Worm (Caenorhabditis elegans) whole organism, L1 larva: Measurements from ENCODE around the gene arrd-24.
A peak's percentile ranks its signal among the peaks of the same experiment; 100 is the strongest.

Experiments
- F16B12.6 ChIP-seq: fragments of 150-350 bp; optimal IDR thresholded peaks from 2 replicates; lab custom pipeline; 2014; ENCODE audit warnings: missing biosample characterization, missing genetic modification characterization
- alr-1 ChIP-seq: fragments of 200-800 bp; sonication (Bioruptor generic); optimal IDR thresholded peaks from 2 replicates; lab custom pipeline; 2018; ENCODE audit warnings: borderline replicate concordance, mild to moderate bottlenecking, missing genetic modification characterization, missing compliant biosample characterization
- ama-1 ChIP-seq: fragments of 150-350 bp; optimal IDR thresholded peaks from 2 replicates; lab custom pipeline; 2014
- blmp-1 ChIP-seq: fragments of 150-350 bp; optimal IDR thresholded peaks from 2 replicates; lab custom pipeline; 2014; ENCODE audit warnings: missing biosample characterization, missing genetic modification characterization
- ceh-63 ChIP-seq: fragments of 200-800 bp; sonication (Bioruptor generic); optimal IDR thresholded peaks from 2 replicates; lab custom pipeline; 2018; ENCODE audit warnings: mild to moderate bottlenecking, missing genetic modification characterization, missing compliant biosample characterization
- ceh-8 ChIP-seq: fragments of 200-800 bp; sonication (Bioruptor generic); optimal IDR thresholded peaks from 2 replicates; lab custom pipeline; 2018; ENCODE audit warnings: mild to moderate bottlenecking, missing genetic modification characterization, moderate library complexity, missing compliant biosample characterization
- ceh-82 ChIP-seq, 3 experiments: fragments of 150-350 bp in 1 of 3; sonication (generic microtip) in 2 of 3; optimal IDR thresholded peaks; 2 replicates each; lab custom pipeline; 2014 to 2017; ENCODE audit warnings: missing biosample characterization in 3 of 3, missing genetic modification characterization in 3 of 3
- ceh-88 ChIP-seq: fragments of 200-800 bp; sonication (Bioruptor generic); IDR thresholded peaks from 2 replicates; pipeline ENCODE4 v1.3.6; 2022; ENCODE audit warnings: missing genetic modification characterization, missing compliant biosample characterization
- ceh-90 ChIP-seq: sonication (generic microtip); optimal IDR thresholded peaks from 2 replicates; lab custom pipeline; 2016; ENCODE audit warnings: missing genetic modification characterization, missing compliant biosample characterization
- ces-1 ChIP-seq: fragments of 150-350 bp; optimal IDR thresholded peaks from 2 replicates; lab custom pipeline; 2014; ENCODE audit warnings: missing biosample characterization, missing genetic modification reagents, missing genetic modification characterization
- dsc-1 ChIP-seq: sonication (generic microtip); optimal IDR thresholded peaks from 2 replicates; lab custom pipeline; 2016; ENCODE audit warnings: mild to moderate bottlenecking, missing genetic modification characterization, missing compliant biosample characterization
- efl-1 ChIP-seq, 4 experiments: fragments of 150-350 bp; optimal IDR thresholded peaks in 3 of 4; peaks in 1 of 4; 1 replicate in 1 of 4; 2 replicates in 3 of 4; lab custom pipeline; 2014; ENCODE audit warnings: missing biosample characterization in 2 of 4, missing genetic modification characterization in 2 of 4, missing genetic modification reagents in 2 of 4
- efl-3 ChIP-seq: fragments of 200-800 bp; sonication (Bioruptor generic); optimal IDR thresholded peaks from 2 replicates; lab custom pipeline; 2018; ENCODE audit warnings: mild to moderate bottlenecking, missing genetic modification characterization, missing compliant biosample characterization
- elt-3 ChIP-seq, 6 experiments: fragments of 150-350 bp in 1 of 6; sonication (generic microtip); optimal IDR thresholded peaks; 2 replicates each; lab custom pipeline; 2017 to 2018; ENCODE audit warnings: missing biosample characterization in 6 of 6, missing genetic modification characterization in 6 of 6, inconsistent platforms in 1 of 6
- fkh-10 ChIP-seq: sonication (generic microtip); optimal IDR thresholded peaks from 2 replicates; lab custom pipeline; 2017; ENCODE audit warnings: missing biosample characterization, missing genetic modification reagents, missing genetic modification characterization
- fkh-8 ChIP-seq: sonication (generic microtip); optimal IDR thresholded peaks from 2 replicates; lab custom pipeline; 2016; ENCODE audit warnings: mild to moderate bottlenecking, missing genetic modification characterization, missing compliant biosample characterization
- fos-1 ChIP-seq: fragments of 150-350 bp; optimal IDR thresholded peaks from 2 replicates; lab custom pipeline; 2014; ENCODE audit warnings: missing biosample characterization, missing genetic modification characterization
- hlh-4 ChIP-seq: sonication (generic microtip); optimal IDR thresholded peaks from 2 replicates; lab custom pipeline; 2016; ENCODE audit warnings: mild to moderate bottlenecking, missing genetic modification characterization, missing compliant biosample characterization
- isw-1 ChIP-seq: fragments of 200-800 bp; sonication (Bioruptor generic); IDR thresholded peaks from 2 replicates; pipeline ENCODE4 v1.3.6; 2022; ENCODE audit warnings: missing genetic modification characterization, missing compliant biosample characterization
- lin-13 ChIP-seq: fragments of 150-350 bp; optimal IDR thresholded peaks from 2 replicates; lab custom pipeline; 2014; ENCODE audit warnings: missing biosample characterization, missing genetic modification reagents, missing genetic modification characterization
- lin-14 ChIP-seq: fragments of 200-800 bp; sonication (Bioruptor generic); optimal IDR thresholded peaks from 2 replicates; lab custom pipeline; 2018; ENCODE audit warnings: mild to moderate bottlenecking, missing genetic modification characterization, moderate library complexity, missing compliant biosample characterization
- lin-15B ChIP-seq: fragments of 150-350 bp; sonication (generic microtip); optimal IDR thresholded peaks from 3 replicates; lab custom pipeline; 2014; ENCODE audit warnings: missing biosample characterization, missing genetic modification characterization
- lin-35 ChIP-seq, 2 experiments: fragments of 150-350 bp; optimal IDR thresholded peaks; 2 replicates each; lab custom pipeline; 2014; ENCODE audit warnings: missing biosample characterization in 2 of 2, missing genetic modification characterization in 2 of 2, missing genetic modification reagents in 2 of 2
- lir-3 ChIP-seq: sonication (generic microtip); optimal IDR thresholded peaks from 2 replicates; lab custom pipeline; 2016; ENCODE audit warnings: mild to moderate bottlenecking, missing genetic modification characterization, moderate library complexity, missing compliant biosample characterization; ENCODE audit not compliant: poor library complexity
- mdl-1 ChIP-seq, 2 experiments: fragments of 150-350 bp; optimal IDR thresholded peaks; 2 replicates each; lab custom pipeline; 2014 to 2017; ENCODE audit warnings: missing biosample characterization in 2 of 2, missing genetic modification characterization in 2 of 2, inconsistent platforms in 1 of 2
- mef-2 ChIP-seq: fragments of 150-350 bp; optimal IDR thresholded peaks from 2 replicates; lab custom pipeline; 2014; ENCODE audit warnings: missing biosample characterization, missing genetic modification characterization
- mep-1 ChIP-seq: fragments of 150-350 bp; optimal IDR thresholded peaks from 2 replicates; lab custom pipeline; 2014; ENCODE audit warnings: missing biosample characterization, missing genetic modification characterization
- nhr-11 ChIP-seq: fragments of 150-350 bp; optimal IDR thresholded peaks from 2 replicates; lab custom pipeline; 2014; ENCODE audit warnings: missing biosample characterization, missing genetic modification characterization
- nhr-20 ChIP-seq: sonication (generic microtip); optimal IDR thresholded peaks from 2 replicates; lab custom pipeline; 2016; ENCODE audit warnings: mild to moderate bottlenecking, missing genetic modification characterization, missing compliant biosample characterization
- nhr-237 ChIP-seq: fragments of 150-350 bp; optimal IDR thresholded peaks from 2 replicates; lab custom pipeline; 2014; ENCODE audit warnings: missing biosample characterization, missing genetic modification characterization
- nhr-47 ChIP-seq: sonication (generic microtip); optimal IDR thresholded peaks from 2 replicates; lab custom pipeline; 2016; ENCODE audit warnings: mild to moderate bottlenecking, missing genetic modification characterization, moderate library complexity, missing compliant biosample characterization
- nhr-71 ChIP-seq: sonication (generic microtip); optimal IDR thresholded peaks from 2 replicates; lab custom pipeline; 2016; ENCODE audit warnings: mild to moderate bottlenecking, missing genetic modification characterization, moderate library complexity, missing compliant biosample characterization
- nhr-77 ChIP-seq: fragments of 150-350 bp; optimal IDR thresholded peaks from 2 replicates; lab custom pipeline; 2014; ENCODE audit warnings: missing biosample characterization, missing genetic modification characterization
- nhr-84 ChIP-seq: sonication (generic microtip); optimal IDR thresholded peaks from 2 replicates; lab custom pipeline; 2017; ENCODE audit warnings: missing biosample characterization, missing genetic modification characterization
- pag-3 ChIP-seq: sonication (generic microtip); optimal IDR thresholded peaks from 2 replicates; lab custom pipeline; 2017; ENCODE audit warnings: missing genetic modification characterization, mild to moderate bottlenecking, missing compliant biosample characterization, antibody characterized with exemption, borderline replicate concordance; ENCODE audit not compliant: insufficient read depth
- pax-3 ChIP-seq: fragments of 200-800 bp; sonication (Bioruptor generic); optimal IDR thresholded peaks from 2 replicates; lab custom pipeline; 2018; ENCODE audit warnings: mild to moderate bottlenecking, missing genetic modification characterization, moderate library complexity, missing compliant biosample characterization
- pqm-1 ChIP-seq: sonication (generic microtip); optimal IDR thresholded peaks from 3 replicates; lab custom pipeline; 2017; ENCODE audit warnings: missing biosample characterization, missing genetic modification characterization
- rnt-1 ChIP-seq: sonication (generic microtip); optimal IDR thresholded peaks from 2 replicates; lab custom pipeline; 2016; ENCODE audit warnings: mild to moderate bottlenecking, missing genetic modification characterization, moderate library complexity, missing compliant biosample characterization
- skn-1 ChIP-seq: fragments of 150-350 bp; optimal IDR thresholded peaks from 2 replicates; lab custom pipeline; 2014; ENCODE audit warnings: missing biosample characterization, missing genetic modification characterization
- snpc-4 ChIP-seq: fragments of 150-350 bp; optimal IDR thresholded peaks from 2 replicates; lab custom pipeline; 2014; ENCODE audit warnings: missing biosample characterization, missing genetic modification characterization
- snu-23 ChIP-seq: sonication (generic microtip); optimal IDR thresholded peaks from 2 replicates; lab custom pipeline; 2016; ENCODE audit warnings: missing genetic modification characterization, missing compliant biosample characterization
- sox-4 ChIP-seq: sonication (generic microtip); optimal IDR thresholded peaks from 2 replicates; lab custom pipeline; 2016; ENCODE audit warnings: missing genetic modification characterization, missing compliant biosample characterization
- swsn-7 ChIP-seq: sonication (generic microtip); optimal IDR thresholded peaks from 2 replicates; lab custom pipeline; 2016; ENCODE audit warnings: missing genetic modification characterization, missing compliant biosample characterization
- unc-130 ChIP-seq: fragments of 150-350 bp; optimal IDR thresholded peaks from 2 replicates; lab custom pipeline; 2017; ENCODE audit warnings: missing biosample characterization, missing genetic modification characterization, inconsistent platforms
- vab-15 ChIP-seq: sonication (generic microtip); optimal IDR thresholded peaks from 2 replicates; lab custom pipeline; 2017; ENCODE audit warnings: missing genotype, mild to moderate bottlenecking, missing genetic modification characterization, missing compliant biosample characterization
- xbp-1 ChIP-seq: sonication (generic microtip); optimal IDR thresholded peaks from 2 replicates; lab custom pipeline; 2016; ENCODE audit warnings: missing genetic modification characterization, missing compliant biosample characterization
- zag-1 ChIP-seq: fragments of 150-350 bp; optimal IDR thresholded peaks from 2 replicates; lab custom pipeline; 2014; ENCODE audit warnings: missing biosample characterization, missing genetic modification characterization

The arrd-24 gene

ce11 chrX:14016698-14017097 is 36.4 kb upstream of the arrd-24 start (continued):
- no peak for TF ChIP-seq skn-1
- peak; percentile 18 for TF ChIP-seq lin-13
- peak; percentile 79 for TF ChIP-seq fkh-10 (GFP tag; lab: Kevin White, UChicago)
- no peak for TF ChIP-seq sox-4 (tag; lab: Kevin White, UChicago)
- TF ChIP-seq nhr-84 (tag; lab: Kevin White, UChicago) = no peak
- no peak for TF ChIP-seq lin-15B
- peak; percentile 58 for TF ChIP-seq dsc-1 (tag; lab: Kevin White, UChicago)
- no peak for TF ChIP-seq mep-1
- TF ChIP-seq zag-1 (tag; lab: Kevin White, UChicago) = peak; percentile 48
- TF ChIP-seq mef-2 (tag; lab: Kevin White, UChicago) = peak; percentile 12
- TF ChIP-seq hlh-4 = no peak
- TF ChIP-seq swsn-7 (tag; lab: Kevin White, UChicago) = peak; percentile 69
- no peak for TF ChIP-seq blmp-1
- peak; percentile 25 to 45 for TF ChIP-seq efl-1 (optimal IDR thresholded peaks at IDR 0.05; lab: Kevin White, UChicago)
- TF ChIP-seq efl-1 (GFP tag; optimal IDR thresholded peaks at IDR 0.05 in 1 of 2; lab: Kevin White, UChicago) = no peak
- TF ChIP-seq nhr-11 (tag; lab: Kevin White, UChicago) = no peak
- no peak for TF ChIP-seq ces-1 (GFP tag; lab: Kevin White, UChicago)
- TF ChIP-seq lin-14 = peak; percentile 96
- peak; percentile 9 to 15 for TF ChIP-seq mdl-1 (tag; optimal IDR thresholded peaks at IDR 0.05; lab: Kevin White, UChicago)
- no peak for TF ChIP-seq nhr-77 (tag; lab: Kevin White, UChicago)
- peak in 1 of 3 experiments; percentile 75 for TF ChIP-seq ceh-82 (tag; optimal IDR thresholded peaks at IDR 0.05; lab: Kevin White, UChicago)
- TF ChIP-seq fkh-8 (tag; lab: Kevin White, UChicago) = no peak
- no peak for TF ChIP-seq efl-3 (GFP tag; lab: Kevin White, UChicago)
- TF ChIP-seq ceh-88 (GFP tag; lab: Robert Waterston, UW) = no peak; the same call in 1 of the 2 replicates
- peak; percentile 92 for TF ChIP-seq pag-3 (tag; lab: Kevin White, UChicago)
- peak; percentile 71 for TF ChIP-seq snu-23
- TF ChIP-seq unc-130 (tag; lab: Kevin White, UChicago) = peak; percentile 45
- no peak for TF ChIP-seq snpc-4
- no peak for TF ChIP-seq pax-3 (tag; lab: Kevin White, UChicago)
- no peak for TF ChIP-seq nhr-237
- TF ChIP-seq isw-1 = peak; percentile 46
- TF ChIP-seq vab-15 = no peak
- no peak for TF ChIP-seq F16B12.6 (tag; lab: Kevin White, UChicago)
- TF ChIP-seq lin-35 (GFP tag; optimal IDR thresholded peaks at IDR 0.05; lab: Kevin White, UChicago) = peak in 1 of 2 experiments; percentile 59
- TF ChIP-seq ama-1 (lab: Kevin White, UChicago) = no peak
- TF ChIP-seq rnt-1 (tag; lab: Kevin White, UChicago) = peak; percentile 66
- TF ChIP-seq elt-3 (tag; optimal IDR thresholded peaks at IDR 0.05; lab: Kevin White, UChicago) = no peak
- peak; percentile 90 for TF ChIP-seq nhr-71 (tag; lab: Kevin White, UChicago)
- TF ChIP-seq ceh-90 (tag; lab: Kevin White, UChicago) = no peak
- no peak for TF ChIP-seq lir-3
- peak; percentile 54 for TF ChIP-seq xbp-1 (tag; lab: Kevin White, UChicago)
- no peak for TF ChIP-seq fos-1 (tag; lab: Kevin White, UChicago)
- TF ChIP-seq ceh-63 (GFP tag; lab: Kevin White, UChicago) = no peak
- no peak for TF ChIP-seq alr-1
- TF ChIP-seq ceh-8 (GFP tag; lab: Kevin White, UChicago) = no peak
- peak; percentile 38 for TF ChIP-seq nhr-20 (tag; lab: Kevin White, UChicago)
- peak; percentile 61 for TF ChIP-seq nhr-47 (tag; lab: Kevin White, UChicago)
- no peak for TF ChIP-seq pqm-1
